Worm (Caenorhabditis elegans) whole organism, early embryonic: ENCODE data around the gene deg-1.

ENCODE experiments used
- F13C5.2 ChIP-seq: sonication (generic microtip); optimal IDR thresholded peaks from 2 replicates; lab custom pipeline; 2017; ENCODE audit warnings: mild to moderate bottlenecking, missing genetic modification characterization, inconsistent platforms, missing compliant biosample characterization
- aly-1 ChIP-seq: sonication (generic microtip); optimal IDR thresholded peaks from 2 replicates; lab custom pipeline; 2016; ENCODE audit warnings: missing genetic modification characterization, missing compliant biosample characterization
- ama-1 ChIP-seq: fragments of 150-350 bp; optimal IDR thresholded peaks from 2 replicates; lab custom pipeline; 2014
- ceh-36 ChIP-seq: sonication (generic microtip); optimal IDR thresholded peaks from 2 replicates; lab custom pipeline; 2016; ENCODE audit warnings: missing genetic modification characterization, inconsistent platforms, missing compliant biosample characterization
- ets-7 ChIP-seq: sonication (generic microtip); optimal IDR thresholded peaks from 2 replicates; lab custom pipeline; 2016; ENCODE audit warnings: missing genotype, missing genetic modification characterization, missing compliant biosample characterization
- hmg-4 ChIP-seq: fragments of 200-800 bp; sonication (Bioruptor generic); optimal IDR thresholded peaks from 2 replicates; lab custom pipeline; 2018; ENCODE audit warnings: mild to moderate bottlenecking, missing genetic modification characterization, missing compliant biosample characterization
- pes-1 ChIP-seq: fragments of 200-800 bp; sonication (Bioruptor generic); IDR thresholded peaks from 2 replicates; pipeline ENCODE4 v1.3.6; 2022; ENCODE audit warnings: missing genetic modification reagents, missing genetic modification characterization, missing compliant biosample characterization
- sea-1 ChIP-seq: fragments of 200-800 bp; sonication (Bioruptor generic); conservative IDR thresholded peaks from 2 replicates; pipeline ENCODE4 v1.3.6; 2022; ENCODE audit warnings: missing genetic modification characterization, missing compliant biosample characterization
- tbx-37 ChIP-seq: fragments of 200-800 bp; sonication (Bioruptor generic); conservative IDR thresholded peaks from 2 replicates; pipeline ENCODE4 v1.3.6; 2022; ENCODE audit warnings: missing genetic modification reagents, missing genetic modification characterization, missing compliant biosample characterization
- tra-4 ChIP-seq: sonication (generic microtip); optimal IDR thresholded peaks from 2 replicates; lab custom pipeline; 2017; ENCODE audit warnings: missing genetic modification characterization, missing compliant biosample characterization

ce11 chrX:7781827-7782226, 29.0 kb downstream of the deg-1 start:
- TF ChIP-seq ama-1 (lab: Kevin White, UChicago) (no peak), aly-1 (tag; lab: Kevin White, UChicago) (no peak), ceh-36 (no peak), ets-7 (tag; lab: Kevin White, UChicago) (no peak), pes-1 (GFP tag; lab: Robert Waterston, UW) (no peak), hmg-4 (no peak), tra-4 (no peak), F13C5.2 (tag; lab: Kevin White, UChicago) (no peak), tbx-37 (GFP tag; lab: Robert Waterston, UW) (no peak), sea-1 (no peak)
